Fruit fly (Drosophila melanogaster) whole organism: ENCODE data around the gene CG15283.

Experiments used
- Dll ChIP-seq: fragments of >200 bp; optimal IDR thresholded peaks from 2 replicates; lab custom pipeline; 2017
- pan ChIP-seq: fragments of >200 bp; optimal IDR thresholded peaks from 2 replicates; lab custom pipeline; 2017
- psq ChIP-seq: fragments of >200 bp; optimal IDR thresholded peaks from 2 replicates; lab custom pipeline; 2017
- usp ChIP-seq: fragments of >200 bp; optimal IDR thresholded peaks from 2 replicates; lab custom pipeline; 2017; ENCODE audit warnings: missing biosample characterization, missing genetic modification characterization, mixed read lengths

dm6 chr2L:14474400-14474799, 23.7 kb upstream of the CG15283 start:
- no peak for TF ChIP-seq usp
- TF ChIP-seq pan = no peak
- TF ChIP-seq psq (lab: Kevin White, UChicago) = no peak
- TF ChIP-seq Dll (lab: Kevin White, UChicago) = no peak
